Fruit fly (Drosophila melanogaster) whole organism, pupa: ENCODE data around the gene if.

Source experiments
- CG12605 ChIP-seq: fragments of 200-800 bp; sonication (Bioruptor generic); IDR thresholded peaks from 2 replicates; pipeline ENCODE4 v1.3.6; 2022; ENCODE audit warnings: missing biosample characterization, missing genetic modification characterization
- CG14655 ChIP-seq: fragments of 200-800 bp; sonication (Bioruptor generic); optimal IDR thresholded peaks from 3 replicates; lab custom pipeline; 2017; ENCODE audit warnings: mild to moderate bottlenecking, missing biosample characterization, missing genetic modification reagents, missing genetic modification characterization
- CG17806 ChIP-seq: fragments of 200-800 bp; sonication (Bioruptor generic); optimal IDR thresholded peaks from 2 replicates; lab custom pipeline; 2018; ENCODE audit warnings: missing biosample characterization, mild to moderate bottlenecking, missing genetic modification characterization, moderate library complexity
- CG32121 ChIP-seq: fragments of 200-800 bp; sonication (Bioruptor generic); IDR thresholded peaks from 2 replicates; pipeline ENCODE4 v1.3.6; 2022; ENCODE audit warnings: missing biosample characterization, missing genetic modification characterization
- CG4496 ChIP-seq: fragments of 200-800 bp; sonication (Bioruptor generic); IDR thresholded peaks from 3 replicates; pipeline ENCODE4 v1.3.6; 2022; ENCODE audit warnings: missing biosample characterization, missing genetic modification characterization
- CG9948 ChIP-seq: fragments of 200-800 bp; sonication (Bioruptor generic); optimal IDR thresholded peaks from 2 replicates; lab custom pipeline; 2018; ENCODE audit warnings: missing biosample characterization, mild to moderate bottlenecking, missing genetic modification characterization, moderate library complexity
- EcR ChIP-seq: fragments of 200-800 bp; sonication (Bioruptor generic); optimal IDR thresholded peaks from 3 replicates; lab custom pipeline; 2019; ENCODE audit warnings: missing biosample characterization, missing genetic modification characterization, mild to moderate bottlenecking, moderate library complexity, missing genetic modification reagents
- Ets98B ChIP-seq: fragments of 200-800 bp; sonication (Bioruptor generic); IDR thresholded peaks from 2 replicates; pipeline ENCODE4 v1.3.6; 2022; ENCODE audit warnings: missing biosample characterization, missing genetic modification characterization
- Pif1A ChIP-seq: fragments of 200-800 bp; sonication (Bioruptor generic); optimal IDR thresholded peaks from 3 replicates; lab custom pipeline; 2016; ENCODE audit warnings: missing biosample characterization, missing genetic modification characterization
- Snoo ChIP-seq: fragments of 200-800 bp; sonication (Bioruptor generic); optimal IDR thresholded peaks from 3 replicates; lab custom pipeline; 2017; ENCODE audit warnings: missing biosample characterization, mild to moderate bottlenecking, missing genetic modification characterization, inconsistent platforms
- fd96Ca ChIP-seq: fragments of 200-800 bp; sonication (Bioruptor generic); IDR thresholded peaks from 3 replicates; pipeline ENCODE4 v1.3.6; 2022; ENCODE audit warnings: missing biosample characterization, missing genetic modification characterization
- gl ChIP-seq: fragments of 200-800 bp; sonication (Bioruptor generic); optimal IDR thresholded peaks from 2 replicates; lab custom pipeline; 2018; ENCODE audit warnings: missing biosample characterization, mild to moderate bottlenecking, missing genetic modification characterization
- rn ChIP-seq: fragments of 200-800 bp; sonication (Bioruptor generic); IDR thresholded peaks from 2 replicates; pipeline ENCODE4 v1.3.6; 2022; ENCODE audit warnings: missing biosample characterization, missing genetic modification characterization

- TF ChIP-seq Snoo (tag; lab: Kevin White, UChicago) (peak; percentile 63), CG32121 (GFP tag; lab: Robert Waterston, UW) (no peak), fd96Ca (GFP tag; lab: Robert Waterston, UW) (peak; percentile 31; the same call in 1 of the 3 replicates), gl (no peak), EcR (GFP tag; lab: Kevin White, UChicago) (no peak), rn (GFP tag; lab: Robert Waterston, UW) (no peak), CG12605 (no peak), Pif1A (no peak), CG17806 (no peak), CG4496 (GFP tag; lab: Robert Waterston, UW) (peak; percentile 80), Ets98B (GFP tag; lab: Robert Waterston, UW) (peak; percentile 23; the same call in 1 of the 2 replicates), CG9948 (no peak), CG14655 (no peak)
Observed at dm6 chrX:16751579-16752156, 31.6 kb downstream of the if start, which contains the start of gene goe.
